Worm (Caenorhabditis elegans) whole organism, young adult: ENCODE results near the gene irld-6.

Experiments used
- F22D6.2 ChIP-seq: sonication (generic microtip); optimal IDR thresholded peaks from 2 replicates; lab custom pipeline; 2016; ENCODE audit warnings: mild to moderate bottlenecking, missing genetic modification characterization, missing compliant biosample characterization
- F37B4.10 ChIP-seq: fragments of 200-800 bp; sonication (Bioruptor generic); IDR thresholded peaks from 2 replicates; pipeline ENCODE4 v1.3.6; 2022; ENCODE audit warnings: missing genetic modification characterization, missing compliant biosample characterization
- F49E8.2 ChIP-seq: sonication (generic microtip); optimal IDR thresholded peaks from 3 replicates; lab custom pipeline; 2017; ENCODE audit warnings: missing genetic modification characterization, mild to moderate bottlenecking, missing compliant biosample characterization, antibody characterized with exemption, moderate library complexity; ENCODE audit not compliant: insufficient read depth
- F57A8.1 ChIP-seq: fragments of 200-800 bp; sonication (Bioruptor generic); optimal IDR thresholded peaks from 2 replicates; lab custom pipeline; 2018; ENCODE audit warnings: mild to moderate bottlenecking, missing genetic modification characterization, moderate library complexity, missing compliant biosample characterization
- K11D2.4 ChIP-seq: fragments of 200-800 bp; sonication (Bioruptor generic); IDR thresholded peaks from 2 replicates; pipeline ENCODE4 v1.3.6; 2022; ENCODE audit warnings: missing genetic modification reagents, missing genetic modification characterization, missing compliant biosample characterization
- K12H6.12 ChIP-seq: fragments of 200-800 bp; sonication (Bioruptor generic); optimal IDR thresholded peaks from 2 replicates; lab custom pipeline; 2018; ENCODE audit warnings: mild to moderate bottlenecking, missing genetic modification characterization, missing compliant biosample characterization
- T07F8.4 ChIP-seq: sonication (generic microtip); optimal IDR thresholded peaks from 2 replicates; lab custom pipeline; 2016; ENCODE audit warnings: mild to moderate bottlenecking, missing genetic modification characterization, moderate library complexity, missing compliant biosample characterization
- T26A5.8 ChIP-seq: sonication (generic microtip); optimal IDR thresholded peaks from 2 replicates; lab custom pipeline; 2016; ENCODE audit warnings: missing genetic modification characterization, missing compliant biosample characterization
- Y53F4B.3 ChIP-seq: fragments of 200-800 bp; sonication (Bioruptor generic); IDR thresholded peaks from 2 replicates; pipeline ENCODE4 v1.3.6; 2022; ENCODE audit warnings: missing genetic modification reagents, missing genetic modification characterization, missing compliant biosample characterization
- Y53G8AR.9 ChIP-seq: fragments of 200-800 bp; sonication (Bioruptor generic); conservative IDR thresholded peaks from 2 replicates; pipeline ENCODE4 v1.3.6; 2022; ENCODE audit warnings: missing genetic modification reagents, missing genetic modification characterization, missing compliant biosample characterization
- Y56A3A.18 ChIP-seq: fragments of 200-800 bp; sonication (Bioruptor generic); IDR thresholded peaks from 2 replicates; pipeline ENCODE4 v1.3.6; 2022; ENCODE audit warnings: missing genetic modification reagents, missing genetic modification characterization, missing compliant biosample characterization
- Y67H2A.10 ChIP-seq: fragments of 200-800 bp; sonication (Bioruptor generic); conservative IDR thresholded peaks from 2 replicates; pipeline ENCODE4 v1.3.6; 2022; ENCODE audit warnings: missing genetic modification reagents, missing genetic modification characterization, missing compliant biosample characterization
- ZK185.1 ChIP-seq: sonication (generic microtip); optimal IDR thresholded peaks from 2 replicates; lab custom pipeline; 2016; ENCODE audit warnings: mild to moderate bottlenecking, missing genetic modification characterization, missing compliant biosample characterization; ENCODE audit not compliant: poor library complexity, severe bottlenecking
- ama-1 ChIP-seq, 3 experiments: fragments of 150-350 bp in 1 of 3; sonication (generic microtip) in 2 of 3; optimal IDR thresholded peaks; 2 replicates each; lab custom pipeline; 2014 to 2018; ENCODE audit warnings: missing biosample characterization in 2 of 3, missing genetic modification characterization in 2 of 3, missing genetic modification reagents in 2 of 3
- atf-7 ChIP-seq: sonication (generic microtip); optimal IDR thresholded peaks from 2 replicates; lab custom pipeline; 2017; ENCODE audit warnings: mild to moderate bottlenecking, missing genetic modification characterization, missing compliant biosample characterization
- bed-1 ChIP-seq: fragments of 200-800 bp; sonication (Bioruptor generic); IDR thresholded peaks from 2 replicates; pipeline ENCODE4 v1.3.6; 2022; ENCODE audit warnings: missing genetic modification reagents, missing genetic modification characterization, missing compliant biosample characterization
- bed-2 ChIP-seq: fragments of 200-800 bp; sonication (Bioruptor generic); IDR thresholded peaks from 2 replicates; pipeline ENCODE4 v1.3.6; 2022; ENCODE audit warnings: missing genetic modification reagents, missing genetic modification characterization, missing compliant biosample characterization
- cebp-2 ChIP-seq: fragments of 200-800 bp; sonication (Bioruptor generic); IDR thresholded peaks from 2 replicates; pipeline ENCODE4 v1.3.6; 2022; ENCODE audit warnings: missing genetic modification characterization, missing compliant biosample characterization
- ceh-100 ChIP-seq: fragments of 200-800 bp; sonication (Bioruptor generic); IDR thresholded peaks from 2 replicates; pipeline ENCODE4 v1.3.6; 2022; ENCODE audit warnings: missing genetic modification reagents, missing genetic modification characterization, missing compliant biosample characterization
- dox-1 ChIP-seq: fragments of 200-800 bp; sonication (Bioruptor generic); IDR thresholded peaks from 2 replicates; pipeline ENCODE4 v1.3.6; 2022; ENCODE audit warnings: missing genetic modification reagents, missing genetic modification characterization, missing compliant biosample characterization
- egl-44 ChIP-seq: fragments of 200-800 bp; sonication (Bioruptor generic); IDR thresholded peaks from 2 replicates; pipeline ENCODE4 v1.3.6; 2022; ENCODE audit warnings: missing genetic modification reagents, missing genetic modification characterization, missing compliant biosample characterization
- hlh-26 ChIP-seq: fragments of 200-800 bp; sonication (Bioruptor generic); conservative IDR thresholded peaks from 2 replicates; pipeline ENCODE4 v1.3.6; 2022; ENCODE audit warnings: missing genetic modification reagents, missing genetic modification characterization, missing compliant biosample characterization
- hmg-20 ChIP-seq: fragments of 200-800 bp; sonication (Bioruptor generic); IDR thresholded peaks from 2 replicates; pipeline ENCODE4 v1.3.6; 2022; ENCODE audit warnings: missing genetic modification reagents, missing genetic modification characterization, missing compliant biosample characterization
- lin-35 ChIP-seq, 3 experiments: fragments of 150-350 bp in 2 of 3; sonication (generic microtip) in 1 of 3; optimal IDR thresholded peaks; 2 replicates each; lab custom pipeline; 2014 to 2018; ENCODE audit warnings: missing biosample characterization in 3 of 3, missing genetic modification characterization in 3 of 3, missing genetic modification reagents in 3 of 3
- lsl-1 ChIP-seq: fragments of 200-800 bp; sonication (Bioruptor generic); optimal IDR thresholded peaks from 2 replicates; lab custom pipeline; 2018; ENCODE audit warnings: mild to moderate bottlenecking, missing genetic modification characterization, moderate library complexity, missing compliant biosample characterization
- lsy-27 ChIP-seq: sonication (generic microtip); optimal IDR thresholded peaks from 2 replicates; lab custom pipeline; 2017; ENCODE audit warnings: missing genetic modification characterization, mild to moderate bottlenecking, missing compliant biosample characterization, antibody characterized with exemption, missing genotype, borderline replicate concordance; ENCODE audit not compliant: insufficient read depth
- madf-10 ChIP-seq: sonication (generic microtip); optimal IDR thresholded peaks from 2 replicates; lab custom pipeline; 2016; ENCODE audit warnings: mild to moderate bottlenecking, missing genetic modification characterization, missing compliant biosample characterization
- madf-8 ChIP-seq: fragments of 200-800 bp; sonication (Bioruptor generic); conservative IDR thresholded peaks from 2 replicates; pipeline ENCODE4 v1.3.6; 2022; ENCODE audit warnings: missing genetic modification reagents, missing genetic modification characterization, missing compliant biosample characterization
- mcd-1 ChIP-seq: fragments of 200-800 bp; sonication (Bioruptor generic); IDR thresholded peaks from 2 replicates; pipeline ENCODE4 v1.3.6; 2022; ENCODE audit warnings: missing genetic modification reagents, missing genetic modification characterization, missing compliant biosample characterization
- nfya-1 ChIP-seq: sonication (generic microtip); optimal IDR thresholded peaks from 2 replicates; lab custom pipeline; 2017; ENCODE audit warnings: antibody characterized with exemption, missing compliant biosample characterization, missing genetic modification characterization, borderline replicate concordance; ENCODE audit not compliant: insufficient read depth
- nfya-2 ChIP-seq: fragments of 200-800 bp; sonication (Bioruptor generic); IDR thresholded peaks from 2 replicates; pipeline ENCODE4 v1.3.6; 2022; ENCODE audit warnings: missing genetic modification reagents, missing genetic modification characterization, missing compliant biosample characterization
- nhr-179 ChIP-seq: sonication (generic microtip); optimal IDR thresholded peaks from 2 replicates; lab custom pipeline; 2016; ENCODE audit warnings: mild to moderate bottlenecking, missing genetic modification characterization, missing compliant biosample characterization
- nhr-90 ChIP-seq: sonication (generic microtip); optimal IDR thresholded peaks from 2 replicates; lab custom pipeline; 2016; ENCODE audit warnings: missing genotype, mild to moderate bottlenecking, missing genetic modification characterization, missing compliant biosample characterization
- pbrm-1 ChIP-seq: fragments of 200-800 bp; sonication (Bioruptor generic); IDR thresholded peaks from 2 replicates; pipeline ENCODE4 v1.3.6; 2022; ENCODE audit warnings: missing genetic modification reagents, missing genetic modification characterization, missing compliant biosample characterization
- rec-8 ChIP-seq, 2 experiments: sonication (generic microtip); optimal IDR thresholded peaks; 2 replicates each; lab custom pipeline; 2016; ENCODE audit warnings: mild to moderate bottlenecking in 2 of 2, missing genetic modification characterization in 2 of 2, missing genetic modification reagents in 2 of 2, missing genotype in 2 of 2, missing biosample characterization in 1 of 2, missing compliant biosample characterization in 1 of 2, moderate library complexity in 1 of 2
- sdz-38 ChIP-seq: sonication (generic microtip); optimal IDR thresholded peaks from 2 replicates; lab custom pipeline; 2016; ENCODE audit warnings: missing genotype, missing genetic modification characterization, missing compliant biosample characterization
- snpc-1.1 ChIP-seq: sonication (generic microtip); optimal IDR thresholded peaks from 2 replicates; lab custom pipeline; 2017; ENCODE audit warnings: missing genetic modification characterization, mild to moderate bottlenecking, missing compliant biosample characterization, antibody characterized with exemption, moderate library complexity, missing genotype, missing genetic modification reagents; ENCODE audit not compliant: insufficient read depth
- snpc-1.3 ChIP-seq: sonication (generic microtip); optimal IDR thresholded peaks from 2 replicates; lab custom pipeline; 2017; ENCODE audit warnings: missing genetic modification characterization, mild to moderate bottlenecking, missing compliant biosample characterization, antibody characterized with exemption, moderate library complexity, missing genotype, missing genetic modification reagents; ENCODE audit not compliant: insufficient read depth
- tbp1 ChIP-seq: fragments of 200-800 bp; sonication (Bioruptor generic); optimal IDR thresholded peaks from 2 replicates; lab custom pipeline; 2018; ENCODE audit warnings: mild to moderate bottlenecking, missing genetic modification characterization, missing compliant biosample characterization
- unc-62 ChIP-seq: fragments of 150-350 bp; optimal IDR thresholded peaks from 2 replicates; lab custom pipeline; 2014; ENCODE audit warnings: missing biosample characterization, missing genetic modification reagents, missing genetic modification characterization
- zfh-2 ChIP-seq: fragments of 200-800 bp; sonication (Bioruptor generic); conservative IDR thresholded peaks from 2 replicates; pipeline ENCODE4 v1.3.6; 2022; ENCODE audit warnings: missing genetic modification reagents, missing genetic modification characterization, missing compliant biosample characterization
- ztf-18 ChIP-seq: sonication (generic microtip); optimal IDR thresholded peaks from 2 replicates; lab custom pipeline; 2016; ENCODE audit warnings: missing genotype, mild to moderate bottlenecking, missing genetic modification characterization, missing compliant biosample characterization
- ztf-25 ChIP-seq: fragments of 200-800 bp; sonication (Bioruptor generic); IDR thresholded peaks from 2 replicates; pipeline ENCODE4 v1.3.6; 2022; ENCODE audit warnings: missing genetic modification reagents, missing genetic modification characterization, missing compliant biosample characterization
- ztf-26 ChIP-seq: sonication (generic microtip); optimal IDR thresholded peaks from 2 replicates; lab custom pipeline; 2017; ENCODE audit warnings: missing genetic modification characterization, missing compliant biosample characterization
- ztf-3 ChIP-seq: fragments of 200-800 bp; sonication (Bioruptor generic); optimal IDR thresholded peaks from 2 replicates; lab custom pipeline; 2018; ENCODE audit warnings: mild to moderate bottlenecking, missing genetic modification characterization, missing compliant biosample characterization
- ztf-6 ChIP-seq: fragments of 200-800 bp; sonication (Bioruptor generic); IDR thresholded peaks from 2 replicates; pipeline ENCODE4 v1.3.6; 2022; ENCODE audit warnings: missing genetic modification reagents, missing genetic modification characterization, missing compliant biosample characterization

The irld-6 gene

DNA sequence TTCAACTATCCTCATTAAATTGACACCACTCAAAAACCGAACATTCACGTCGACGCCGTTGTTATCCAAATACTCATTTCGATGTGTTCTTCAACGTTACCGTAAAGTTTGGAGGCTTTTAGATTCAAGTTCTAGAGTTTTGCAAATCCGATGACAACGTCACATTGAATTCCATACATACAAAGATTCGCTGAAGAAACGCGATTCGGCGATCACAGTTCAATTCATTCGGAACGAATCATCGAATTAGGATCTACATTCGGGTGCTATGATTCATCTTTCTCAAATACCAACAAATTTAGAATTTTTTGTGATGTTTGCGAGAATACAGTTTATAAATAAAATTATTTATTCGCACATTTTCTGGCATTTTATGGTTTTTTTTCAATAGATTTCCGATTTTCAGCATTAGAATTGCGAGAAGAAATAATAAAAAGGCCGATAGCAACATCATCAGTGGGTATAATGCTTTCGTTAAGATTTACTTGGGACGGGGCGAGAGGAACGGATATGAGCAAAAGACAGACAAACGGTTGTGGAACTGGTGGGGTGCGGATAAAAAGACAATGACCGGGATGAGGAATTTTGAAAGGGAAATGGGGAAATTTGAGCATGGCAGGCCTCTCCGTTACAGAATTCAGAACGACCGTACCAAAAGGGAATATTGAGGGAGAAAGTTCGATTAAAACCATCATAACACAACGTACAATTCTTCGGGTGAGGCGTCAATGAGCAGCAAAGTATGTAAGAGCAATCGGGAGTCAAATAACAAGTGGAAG is 44.6 kb downstream of the irld-6 start:
- no peak for TF ChIP-seq hmg-20 (GFP tag; lab: Robert Waterston, UW)
- no peak for TF ChIP-seq lsy-27
- no peak for TF ChIP-seq nhr-179 (tag; lab: Kevin White, UChicago)
- no peak for TF ChIP-seq F22D6.2 (tag; lab: Kevin White, UChicago)
- no peak for TF ChIP-seq egl-44 (GFP tag; lab: Robert Waterston, UW)
- no peak for TF ChIP-seq madf-8 (GFP tag; lab: Robert Waterston, UW)
- no peak for TF ChIP-seq ztf-3 (GFP tag; lab: Kevin White, UChicago)
- peak; percentile 41 for TF ChIP-seq atf-7 (tag; lab: Kevin White, UChicago)
- TF ChIP-seq unc-62 (GFP tag; lab: Kevin White, UChicago): no peak
- no peak for TF ChIP-seq snpc-1.3 (tag; lab: Kevin White, UChicago)
- no peak for TF ChIP-seq rec-8 (tag; optimal IDR thresholded peaks at IDR 0.05; lab: Kevin White, UChicago)
- TF ChIP-seq ztf-25 (GFP tag; lab: Robert Waterston, UW): no peak; the same call in 1 of the 2 replicates
- no peak for TF ChIP-seq nfya-1 (tag; lab: Kevin White, UChicago)
- TF ChIP-seq hlh-26 (GFP tag; lab: Robert Waterston, UW): no peak
- no peak for TF ChIP-seq pbrm-1 (GFP tag; lab: Robert Waterston, UW)
- no peak for TF ChIP-seq Y67H2A.10 (GFP tag; lab: Robert Waterston, UW)
- TF ChIP-seq ztf-18 (tag; lab: Kevin White, UChicago): no peak
- TF ChIP-seq sdz-38 (tag; lab: Kevin White, UChicago): no peak
- TF ChIP-seq bed-1: no peak
- TF ChIP-seq F57A8.1 (GFP tag; lab: Kevin White, UChicago): no peak
- TF ChIP-seq K11D2.4 (GFP tag; lab: Robert Waterston, UW): 0 out of 2 replicates have a peak, but pooled peaks have one; percentile 10
- no peak for TF ChIP-seq zfh-2
- no peak for TF ChIP-seq snpc-1.1 (tag; lab: Kevin White, UChicago)
- peak; percentile 35 for TF ChIP-seq ama-1 (optimal IDR thresholded peaks at IDR 0.05; lab: Kevin White, UChicago)
- no peak for TF ChIP-seq ama-1 (GFP tag; optimal IDR thresholded peaks at IDR 0.05; lab: Kevin White, UChicago)
- TF ChIP-seq ztf-6 (GFP tag; lab: Robert Waterston, UW): no peak
- no peak for TF ChIP-seq tbp1 (GFP tag; lab: Kevin White, UChicago)
- no peak for TF ChIP-seq ceh-100 (GFP tag; lab: Robert Waterston, UW)
- TF ChIP-seq K12H6.12 (tag; lab: Kevin White, UChicago): no peak
- no peak for TF ChIP-seq T26A5.8 (tag; lab: Kevin White, UChicago)
- peak in 2 of 3 experiments; percentile 3 to 21 for TF ChIP-seq lin-35 (GFP tag; optimal IDR thresholded peaks at IDR 0.05; lab: Kevin White, UChicago)
- TF ChIP-seq lsl-1 (GFP tag; lab: Kevin White, UChicago): no peak
- no peak for TF ChIP-seq mcd-1
- TF ChIP-seq cebp-2 (GFP tag; lab: Robert Waterston, UW): no peak
- no peak; the same call in 1 of the 2 replicates for TF ChIP-seq Y53G8AR.9
- no peak for TF ChIP-seq nfya-2 (GFP tag; lab: Robert Waterston, UW)
- no peak for TF ChIP-seq madf-10
- TF ChIP-seq F49E8.2: no peak
- peak; percentile 18 for TF ChIP-seq ZK185.1 (tag; lab: Kevin White, UChicago)
- TF ChIP-seq nhr-90: no peak
- no peak for TF ChIP-seq ztf-26 (tag; lab: Kevin White, UChicago)
- no peak for TF ChIP-seq bed-2 (GFP tag; lab: Robert Waterston, UW)
- TF ChIP-seq Y53F4B.3 (GFP tag; lab: Robert Waterston, UW): no peak
- TF ChIP-seq T07F8.4: no peak
- no peak for TF ChIP-seq F37B4.10 (GFP tag; lab: Robert Waterston, UW)
- TF ChIP-seq Y56A3A.18: no peak
- TF ChIP-seq dox-1 (GFP tag; lab: Robert Waterston, UW): no peak
